Fruit fly (Drosophila melanogaster): Measurements from ENCODE around the gene Nepl20.

Gene Nepl20

dm6 chr3R:28913890-28914750, 33.5 kb downstream of the Nepl20 start:
- TF ChIP-seq CG8478 (optimal IDR thresholded peaks at IDR 0.05) (no peak), CTCF (optimal IDR thresholded peaks at IDR 0.05) (no peak)

- TF ChIP-seq CG8478 (optimal IDR thresholded peaks at IDR 0.05) (no peak), CTCF (optimal IDR thresholded peaks at IDR 0.05) (no peak)
These were observed 42.2 kb downstream of the Nepl20 start, which contains the start of gene CG11828 for dm6 chr3R:28922744-28923143. TSS of gene CG11828 (plus strand) at chr3R:28923044.
